Worm (Caenorhabditis elegans) whole organism, L3 larva: ENCODE measurements around the gene ced-9.

ENCODE experiments used
- ama-1 ChIP-seq: fragments of 150-350 bp; optimal IDR thresholded peaks from 2 replicates; lab custom pipeline; 2018
- ceh-28 ChIP-seq: fragments of 150-350 bp; optimal IDR thresholded peaks from 2 replicates; lab custom pipeline; 2014; ENCODE audit warnings: missing biosample characterization, missing genetic modification reagents, missing genetic modification characterization
- egl-27 ChIP-seq: sonication (generic microtip); optimal IDR thresholded peaks from 4 replicates; lab custom pipeline; 2017; ENCODE audit warnings: missing biosample characterization, missing genetic modification reagents, missing genetic modification characterization
- elt-2 ChIP-seq: sonication (generic microtip); optimal IDR thresholded peaks from 2 replicates; lab custom pipeline; 2016; ENCODE audit warnings: missing genetic modification reagents, mild to moderate bottlenecking, missing genetic modification characterization, missing compliant biosample characterization
- fos-1 ChIP-seq: fragments of 150-350 bp; optimal IDR thresholded peaks from 2 replicates; lab custom pipeline; 2014; ENCODE audit warnings: missing biosample characterization, missing genetic modification characterization
- mml-1 ChIP-seq: fragments of 150-350 bp; sonication (generic microtip); optimal IDR thresholded peaks from 3 replicates; lab custom pipeline; 2014; ENCODE audit warnings: missing biosample characterization, missing genetic modification characterization
- nhr-12 ChIP-seq: fragments of 150-350 bp; optimal IDR thresholded peaks from 2 replicates; lab custom pipeline; 2014; ENCODE audit warnings: missing biosample characterization, missing genetic modification characterization
- nhr-76 ChIP-seq: fragments of 150-350 bp; sonication (generic microtip); optimal IDR thresholded peaks from 5 replicates; lab custom pipeline; 2014; ENCODE audit warnings: missing biosample characterization, missing genetic modification characterization

ce11 chrIII:10306049-10306448, 28.9 kb upstream of the ced-9 start, which contains the start of gene T07A5.1:
- TF ChIP-seq elt-2 (tag; lab: Kevin White, UChicago) (no peak), nhr-12 (no peak), egl-27 (no peak), ama-1 (lab: Kevin White, UChicago) (no peak), nhr-76 (no peak), ceh-28 (tag; lab: Kevin White, UChicago) (no peak), fos-1 (tag; lab: Kevin White, UChicago) (no peak), mml-1 (tag; lab: Kevin White, UChicago) (no peak)
